Fruit fly (Drosophila melanogaster): Measurements from ENCODE around the gene Nost.

DNA sequence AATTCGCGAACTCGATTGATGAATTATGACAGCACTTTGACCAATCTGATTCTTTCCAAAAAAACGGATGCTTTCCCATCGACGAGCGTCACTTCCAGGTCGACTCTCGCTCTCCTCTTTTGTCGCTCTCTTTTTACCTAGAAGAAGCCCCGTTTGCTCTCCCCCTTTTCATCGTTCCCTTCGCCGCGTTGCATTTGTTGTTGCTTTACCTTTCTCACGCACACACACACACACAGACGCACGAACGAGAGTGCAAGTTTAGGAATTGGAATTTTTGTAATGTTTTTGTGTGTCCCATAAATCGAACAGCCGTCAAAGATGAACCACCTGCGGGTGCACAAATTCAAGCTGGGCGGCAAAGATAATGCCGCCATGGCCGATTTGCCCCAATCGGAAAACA is 18.9 kb downstream of the Nost start:
- TF ChIP-seq lola (GFP tag; optimal IDR thresholded peaks at IDR 0.05): no peak
- no peak for TF ChIP-seq CG9705 (GFP tag; optimal IDR thresholded peaks at IDR 0.05)
- no peak for TF ChIP-seq Hnf4 (GFP tag; optimal IDR thresholded peaks at IDR 0.05)
- no peak for TF ChIP-seq usp (GFP tag; optimal IDR thresholded peaks at IDR 0.05)
- TF ChIP-seq CG32264 (GFP tag; optimal IDR thresholded peaks at IDR 0.05): no peak
- TF ChIP-seq fru (GFP tag; optimal IDR thresholded peaks at IDR 0.05): no peak
- no peak for TF ChIP-seq jim (GFP tag; optimal IDR thresholded peaks at IDR 0.05)
- no peak for TF ChIP-seq Myc (optimal IDR thresholded peaks at IDR 0.05)
- no peak for TF ChIP-seq brk (GFP tag; optimal IDR thresholded peaks at IDR 0.05)

All from whole organism, wandering third instar larva.